Fruit fly (Drosophila melanogaster) whole organism, embryonic: ENCODE measurements around the gene Ac13E.

ENCODE experiments used
- Antp ChIP-seq: fragments of 200-800 bp; sonication (Bioruptor generic); optimal IDR thresholded peaks from 3 replicates; lab custom pipeline; 2016; ENCODE audit warnings: missing biosample characterization, missing genetic modification characterization
- Awh ChIP-seq: fragments of 200-800 bp; sonication (Bioruptor generic); IDR thresholded peaks from 2 replicates; pipeline ENCODE4, ENCODE4 v1.3.6; 2022; ENCODE audit warnings: missing biosample characterization, missing genetic modification characterization
- CG10431 ChIP-seq: fragments of 200-800 bp; sonication (Bioruptor generic); optimal IDR thresholded peaks from 3 replicates; lab custom pipeline; 2018; ENCODE audit warnings: missing biosample characterization, mild to moderate bottlenecking, missing genetic modification characterization
- CG10979 ChIP-seq: fragments of 200-800 bp; sonication (Bioruptor generic); optimal IDR thresholded peaks from 2 replicates; lab custom pipeline; 2018; ENCODE audit warnings: missing biosample characterization, mild to moderate bottlenecking, missing genetic modification characterization, moderate library complexity
- CG11504 ChIP-seq: fragments of 200-800 bp; sonication (Bioruptor generic); optimal IDR thresholded peaks from 3 replicates; lab custom pipeline; 2019; ENCODE audit warnings: missing biosample characterization, mild to moderate bottlenecking, missing genetic modification characterization, moderate library complexity
- CG12769 ChIP-seq: fragments of 200-800 bp; sonication (Bioruptor generic); optimal IDR thresholded peaks from 2 replicates; lab custom pipeline; 2019; ENCODE audit warnings: missing biosample characterization, mild to moderate bottlenecking, missing genetic modification characterization, moderate library complexity
- CG14860 ChIP-seq: fragments of 200-800 bp; sonication (Bioruptor generic); IDR thresholded peaks from 3 replicates; pipeline ENCODE4 v1.3.6; 2022; ENCODE audit warnings: missing biosample characterization, missing genetic modification characterization; ENCODE audit not compliant: partially characterized antibody
- CG17829 ChIP-seq: fragments of 200-800 bp; optimal IDR thresholded peaks from 2 replicates; lab custom pipeline; 2019; ENCODE audit warnings: missing biosample characterization, mild to moderate bottlenecking, missing genetic modification characterization, moderate library complexity
- CG1832 ChIP-seq: fragments of 200-800 bp; sonication (Bioruptor generic); optimal IDR thresholded peaks from 2 replicates; lab custom pipeline; 2017; ENCODE audit warnings: missing biosample characterization, mild to moderate bottlenecking, missing genetic modification characterization, inconsistent platforms
- CG2120 ChIP-seq: fragments of 200-800 bp; sonication (Bioruptor generic); optimal IDR thresholded peaks from 3 replicates; lab custom pipeline; 2016; ENCODE audit warnings: missing biosample characterization, missing genetic modification characterization
- CG2678 ChIP-seq: fragments of 200-800 bp; sonication (Bioruptor generic); optimal IDR thresholded peaks from 3 replicates; lab custom pipeline; 2019; ENCODE audit warnings: missing biosample characterization, mild to moderate bottlenecking, missing genetic modification characterization, moderate library complexity
- CG2875 ChIP-seq: fragments of 200-800 bp; sonication (Bioruptor generic); optimal IDR thresholded peaks from 2 replicates; lab custom pipeline; 2017; ENCODE audit warnings: missing biosample characterization, mild to moderate bottlenecking, missing genetic modification characterization, missing genetic modification reagents
- CG2889 ChIP-seq: fragments of 200-800 bp; sonication (Bioruptor generic); IDR thresholded peaks from 3 replicates; pipeline ENCODE4 v1.3.6; 2022; ENCODE audit warnings: missing biosample characterization, missing genetic modification characterization
- CG31441 ChIP-seq: fragments of 200-800 bp; sonication (Bioruptor generic); IDR thresholded peaks from 2 replicates; pipeline ENCODE4 v1.3.6; 2022; ENCODE audit warnings: missing biosample characterization, missing genetic modification characterization
- CG3838 ChIP-seq: fragments of 200-800 bp; sonication (Bioruptor generic); optimal IDR thresholded peaks from 3 replicates; lab custom pipeline; 2016; ENCODE audit warnings: missing biosample characterization, missing genetic modification characterization
- CG6689 ChIP-seq: fragments of 200-800 bp; sonication (Bioruptor generic); IDR thresholded peaks from 2 replicates; pipeline ENCODE4 v1.3.6; 2022; ENCODE audit warnings: missing biosample characterization, missing genetic modification characterization
- CG7839 ChIP-seq: fragments of 200-800 bp; sonication (Bioruptor generic); optimal IDR thresholded peaks from 3 replicates; lab custom pipeline; 2018; ENCODE audit warnings: missing biosample characterization, mild to moderate bottlenecking, missing genetic modification characterization, moderate library complexity
- CG8281 ChIP-seq: fragments of 200-800 bp; sonication (Bioruptor generic); optimal IDR thresholded peaks from 2 replicates; lab custom pipeline; 2018; ENCODE audit warnings: missing biosample characterization, mild to moderate bottlenecking, missing genetic modification characterization, moderate library complexity
- CkIIα-i1 ChIP-seq: fragments of 200-800 bp; sonication (Bioruptor generic); IDR thresholded peaks from 2 replicates; pipeline ENCODE4 v1.3.6; 2022; ENCODE audit warnings: missing biosample characterization, missing genetic modification characterization
- Drgx ChIP-seq: fragments of 200-800 bp; sonication (Bioruptor generic); IDR thresholded peaks from 2 replicates; pipeline ENCODE4 v1.3.6; 2022; ENCODE audit warnings: missing biosample characterization, missing genetic modification characterization
- Ets65A ChIP-seq: fragments of 200-800 bp; sonication (Bioruptor generic); peaks from one replicate; lab custom pipeline; 2016; ENCODE audit warnings: missing biosample characterization, missing genetic modification characterization
- Fer3 ChIP-seq: fragments of 200-800 bp; sonication (Bioruptor generic); optimal IDR thresholded peaks from 2 replicates; lab custom pipeline; 2018; ENCODE audit warnings: missing biosample characterization, mild to moderate bottlenecking, missing genetic modification characterization, moderate library complexity
- Med ChIP-seq: fragments of 200-800 bp; sonication (Bioruptor generic); peaks from one replicate; lab custom pipeline; 2016; ENCODE audit warnings: missing biosample characterization, missing genetic modification characterization, mild to moderate bottlenecking, inconsistent platforms, moderate library complexity
- NK7.1 ChIP-seq: fragments of 200-800 bp; sonication (Bioruptor generic); optimal IDR thresholded peaks from 3 replicates; lab custom pipeline; 2016; ENCODE audit warnings: missing biosample characterization, missing genetic modification characterization
- Pdp1 ChIP-seq, 2 experiments: fragments of 200-800 bp; sonication (Bioruptor generic); optimal IDR thresholded peaks; 3 replicates each; lab custom pipeline; 2016; ENCODE audit warnings: missing biosample characterization in 2 of 2, missing genetic modification characterization in 2 of 2, mild to moderate bottlenecking in 1 of 2, moderate library complexity in 1 of 2
- Sin3A ChIP-seq: fragments of >200 bp; optimal IDR thresholded peaks from 2 replicates; lab custom pipeline; 2018
- Trl ChIP-seq, 3 experiments: fragments of >200 bp in 2 of 3; fragments of 200-800 bp in 1 of 3; sonication (Bioruptor generic) in 1 of 3; optimal IDR thresholded peaks; 2 replicates in 1 of 3; 3 replicates in 2 of 3; lab custom pipeline; 2016 to 2017; ENCODE audit warnings: missing biosample characterization in 1 of 3, missing genetic modification characterization in 1 of 3
- abd-A ChIP-seq: fragments of 200-800 bp; sonication (Bioruptor generic); optimal IDR thresholded peaks from 3 replicates; lab custom pipeline; 2019; ENCODE audit warnings: missing biosample characterization, mild to moderate bottlenecking, missing genetic modification characterization, moderate library complexity
- bigmax ChIP-seq: fragments of 200-800 bp; sonication (Bioruptor generic); optimal IDR thresholded peaks from 2 replicates; lab custom pipeline; 2018; ENCODE audit warnings: missing biosample characterization, mild to moderate bottlenecking, missing genetic modification characterization
- crol ChIP-seq: fragments of 200-800 bp; sonication (Bioruptor generic); IDR thresholded peaks from 2 replicates; pipeline ENCODE4 v1.3.6; 2022; ENCODE audit warnings: missing biosample characterization, missing genetic modification characterization
- jing ChIP-seq: fragments of 200-800 bp; sonication (Bioruptor generic); optimal IDR thresholded peaks from 2 replicates; lab custom pipeline; 2018; ENCODE audit warnings: missing biosample characterization, mild to moderate bottlenecking, missing genetic modification characterization
- lab ChIP-seq: fragments of 200-800 bp; sonication (Bioruptor generic); optimal IDR thresholded peaks from 3 replicates; lab custom pipeline; 2017; ENCODE audit warnings: missing biosample characterization, missing genetic modification characterization, mild to moderate bottlenecking, moderate library complexity, missing genetic modification reagents
- lola ChIP-seq, 3 experiments: fragments of >200 bp in 2 of 3; fragments of 200-800 bp in 1 of 3; sonication (Bioruptor generic) in 1 of 3; optimal IDR thresholded peaks; 2 replicates each; lab custom pipeline; 2017 to 2019; ENCODE audit warnings: missing biosample characterization in 3 of 3, missing genetic modification characterization in 3 of 3, mild to moderate bottlenecking in 1 of 3, moderate library complexity in 1 of 3
- nau ChIP-seq: fragments of 200-800 bp; sonication (Bioruptor generic); optimal IDR thresholded peaks from 3 replicates; lab custom pipeline; 2017; ENCODE audit warnings: missing biosample characterization, mild to moderate bottlenecking, missing genetic modification characterization, missing genetic modification reagents
- nmo ChIP-seq: fragments of 200-800 bp; sonication (Bioruptor generic); optimal IDR thresholded peaks from 2 replicates; lab custom pipeline; 2018; ENCODE audit warnings: missing biosample characterization, mild to moderate bottlenecking, missing genetic modification characterization, moderate library complexity
- prd ChIP-seq, 3 experiments: fragments of >200 bp in 2 of 3; fragments of 200-800 bp in 1 of 3; sonication (Bioruptor generic) in 1 of 3; optimal IDR thresholded peaks in 2 of 3; IDR thresholded peaks in 1 of 3; 2 replicates in 2 of 3; 3 replicates in 1 of 3; pipeline versions ENCODE4 v1.3.6 to Lab custom; 2017 to 2022; ENCODE audit warnings: missing biosample characterization in 1 of 3, missing genetic modification characterization in 1 of 3
- repo ChIP-seq: fragments of 200-800 bp; sonication (Bioruptor generic); optimal IDR thresholded peaks from 2 replicates; lab custom pipeline; 2016; ENCODE audit warnings: missing biosample characterization, missing genetic modification characterization
- schlank ChIP-seq: fragments of 200-800 bp; sonication (Bioruptor generic); optimal IDR thresholded peaks from 2 replicates; lab custom pipeline; 2018; ENCODE audit warnings: missing biosample characterization, mild to moderate bottlenecking, missing genetic modification characterization
- sd ChIP-seq: fragments of 200-800 bp; sonication (Bioruptor generic); optimal IDR thresholded peaks from 3 replicates; lab custom pipeline; 2018; ENCODE audit warnings: missing biosample characterization, mild to moderate bottlenecking, missing genetic modification characterization, moderate library complexity
- sens ChIP-seq: fragments of 200-800 bp; sonication (Bioruptor generic); peaks from one replicate; lab custom pipeline; 2016; ENCODE audit warnings: missing biosample characterization, missing genetic modification characterization
- wdn ChIP-seq: fragments of 200-800 bp; sonication (Bioruptor generic); IDR thresholded peaks from 2 replicates; pipeline ENCODE4 v1.3.6; 2022; ENCODE audit warnings: missing biosample characterization, missing genetic modification characterization
- yki ChIP-seq: fragments of >200 bp; optimal IDR thresholded peaks from 3 replicates; lab custom pipeline; 2018

Ac13E gene

DNA sequence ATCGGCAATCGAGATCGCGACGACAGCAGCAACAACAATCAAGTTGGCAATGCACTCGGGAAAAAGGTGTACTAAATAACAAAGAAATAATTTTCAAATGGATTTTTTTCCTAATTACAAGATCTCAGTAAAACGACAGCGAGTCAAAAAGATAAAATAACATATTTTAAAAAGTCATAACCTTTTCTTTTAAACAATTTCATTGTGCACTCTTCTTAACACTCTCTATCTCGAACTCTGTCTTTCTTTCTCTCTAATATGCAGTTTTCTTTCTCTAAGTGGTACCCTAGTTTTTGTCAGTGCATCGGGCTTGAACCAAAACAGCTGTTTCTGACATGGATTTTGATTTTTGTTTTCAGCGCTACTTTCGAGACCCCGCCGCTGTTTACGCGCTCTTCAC is 5.0 kb downstream of the Ac13E start (continued):
- TF ChIP-seq lab (GFP tag; lab: Kevin White, UChicago) (peak; percentile 86), bigmax (GFP tag; lab: Kevin White, UChicago) (no peak), NK7.1 (GFP tag; lab: Kevin White, UChicago) (peak; percentile 47), Trl (optimal IDR thresholded peaks at IDR 0.05; lab: Kevin White, UChicago) (no peak), Trl (GFP tag; optimal IDR thresholded peaks at IDR 0.05; lab: Kevin White, UChicago) (peak; percentile 80), CkIIα-i1 (GFP tag; lab: Robert Waterston, UW) (no peak), wdn (GFP tag; lab: Robert Waterston, UW) (peak; percentile 60), CG14860 (no peak), yki (lab: Kevin White, UChicago) (no peak)

DNA sequence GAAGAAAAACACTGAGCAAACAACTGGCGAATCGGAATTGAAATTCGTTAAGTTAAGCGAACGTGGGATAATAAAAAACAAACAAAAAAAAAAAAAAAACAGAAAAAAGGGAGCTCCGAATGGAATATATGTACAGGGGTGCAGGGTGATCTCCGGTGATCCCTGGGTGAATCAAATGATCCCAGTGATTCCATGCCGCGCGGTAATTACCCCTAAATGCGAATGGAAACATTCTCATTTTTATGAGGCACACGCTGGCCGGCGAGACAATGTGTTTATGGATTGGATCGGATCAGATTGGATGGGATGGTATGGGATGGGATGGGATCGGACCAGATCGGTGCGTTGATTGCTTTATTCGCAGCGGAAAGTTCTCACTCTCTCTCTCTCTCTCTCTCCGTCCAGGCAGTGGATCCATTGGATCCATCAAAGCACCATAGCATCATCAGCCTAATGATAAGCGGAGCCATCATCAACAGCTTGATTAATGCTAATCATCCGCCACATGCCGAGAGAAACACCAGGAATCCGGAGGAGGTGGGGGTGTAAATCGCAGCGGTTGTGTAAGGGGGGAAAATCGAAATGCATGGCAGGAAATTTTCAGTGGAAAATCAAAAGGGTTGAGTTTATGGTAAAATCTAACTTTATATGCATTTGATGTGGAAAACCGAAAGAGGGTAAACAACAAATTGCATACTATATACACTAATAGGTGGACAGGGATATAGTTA is 8.4 kb downstream of the Ac13E start:
- TF ChIP-seq CG1832 (GFP tag; lab: Kevin White, UChicago) (no peak), CG2120 (GFP tag; lab: Kevin White, UChicago) (no peak), Pdp1 (GFP tag; optimal IDR thresholded peaks at IDR 0.05; lab: Kevin White, UChicago) (peak in 1 of 2 experiments; percentile 54), sd (tag; lab: Kevin White, UChicago) (peak; percentile 15), CG12769 (tag; lab: Kevin White, UChicago) (peak; percentile 37), Sin3A (no peak), abd-A (tag; lab: Kevin White, UChicago) (peak; percentile 51), prd (optimal IDR thresholded peaks at IDR 0.05; lab: Kevin White, UChicago) (no peak), prd (GFP tag; IDR thresholded peaks at IDR 0.05; lab: Robert Waterston, UW) (no peak), schlank (no peak), CG3838 (GFP tag; lab: Kevin White, UChicago) (no peak), Med (peak; percentile 2), Fer3 (tag; lab: Kevin White, UChicago) (no peak), Awh (GFP tag; lab: Robert Waterston, UW) (peak; percentile 12; the same call in 1 of the 2 replicates), Antp (no peak), sens (GFP tag; lab: Kevin White, UChicago) (peak; percentile 67)

DNA sequence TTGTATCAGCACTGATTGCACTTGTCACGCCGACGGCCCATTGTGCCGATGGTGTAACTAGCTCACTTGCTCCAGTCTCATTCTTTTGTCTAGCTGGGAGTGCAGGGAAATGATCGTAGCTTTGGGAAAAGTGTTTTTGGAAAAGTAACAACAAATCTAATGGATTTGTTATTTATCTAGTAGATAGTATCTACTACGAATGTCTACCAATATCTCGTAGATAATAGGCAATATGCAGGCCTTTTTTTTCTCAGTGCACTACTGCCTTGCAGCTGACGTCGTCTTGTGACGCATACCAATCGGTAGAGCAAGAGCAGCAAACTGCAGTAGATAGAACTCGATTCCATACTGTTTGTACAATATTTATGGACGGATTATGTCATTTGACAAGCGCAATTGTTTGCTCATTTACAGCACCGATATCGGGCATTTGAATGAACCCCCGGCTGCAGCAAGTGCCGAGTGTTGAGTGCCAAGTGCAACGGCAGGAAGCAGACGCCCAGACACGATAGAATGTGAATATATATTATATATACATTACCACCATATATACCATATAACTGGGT is 10.5 kb downstream of the Ac13E start:
- no peak for TF ChIP-seq CG10431 (GFP tag; lab: Kevin White, UChicago)
- TF ChIP-seq CG11504 = no peak
- peak; percentile 73 for TF ChIP-seq Drgx (GFP tag; lab: Robert Waterston, UW)
- peak; percentile 19 for TF ChIP-seq sens (GFP tag; lab: Kevin White, UChicago)
- no peak for TF ChIP-seq CG17829 (tag; lab: Kevin White, UChicago)
- no peak for TF ChIP-seq Awh (GFP tag; lab: Robert Waterston, UW)

DNA sequence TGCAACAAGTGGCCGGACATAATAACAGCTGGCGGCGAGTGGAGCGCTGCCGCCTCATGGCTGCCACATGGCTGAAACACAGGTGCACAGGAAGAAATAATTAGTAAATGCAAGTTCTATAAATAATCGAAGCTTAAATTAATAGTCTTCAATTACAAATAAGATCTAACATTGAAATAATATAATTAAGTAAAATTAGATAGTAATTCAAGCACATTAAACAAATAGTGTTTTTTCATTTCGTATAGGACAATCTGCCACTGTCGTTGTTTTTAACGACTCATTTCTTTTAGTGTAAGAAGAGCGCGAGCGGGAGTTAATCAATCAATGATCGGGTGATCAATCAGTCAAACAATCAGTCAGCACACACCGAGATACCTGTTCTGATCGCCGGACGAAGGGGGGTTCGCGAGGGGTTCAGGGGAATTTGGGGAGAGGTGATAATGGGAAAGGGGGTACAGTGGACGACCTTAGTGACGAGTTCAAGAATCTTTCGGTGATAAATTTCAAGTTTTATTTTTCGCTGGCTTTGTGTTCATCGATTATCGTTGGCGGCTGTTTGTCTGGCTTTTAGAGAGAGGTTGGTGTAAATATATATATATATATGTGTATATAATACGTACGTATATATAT is 14.1 kb downstream of the Ac13E start:
- TF ChIP-seq CG2875 = no peak
- TF ChIP-seq nau (GFP tag; lab: Kevin White, UChicago) = no peak
- TF ChIP-seq CG10979 (tag; lab: Kevin White, UChicago) = peak; percentile 11
- TF ChIP-seq repo (GFP tag; lab: Kevin White, UChicago) = no peak
- TF ChIP-seq Ets65A (GFP tag; lab: Kevin White, UChicago) = no peak
- TF ChIP-seq jing (GFP tag; lab: Kevin White, UChicago) = no peak
- peak; percentile 40 for TF ChIP-seq CG7839 (tag; lab: Kevin White, UChicago)
- peak; percentile 41 for TF ChIP-seq lab (GFP tag; lab: Kevin White, UChicago)
- TF ChIP-seq CG31441 (GFP tag; lab: Robert Waterston, UW) = peak; percentile 37; the same call in 1 of the 2 replicates
- TF ChIP-seq CG2678 (tag; lab: Kevin White, UChicago) = peak; percentile 9
- peak; percentile 76 for TF ChIP-seq crol
- peak; percentile 38 for TF ChIP-seq CG8281 (tag; lab: Kevin White, UChicago)
- no peak for TF ChIP-seq CG6689 (GFP tag; lab: Robert Waterston, UW)
- no peak for TF ChIP-seq CG2889 (GFP tag; lab: Robert Waterston, UW)
- peak; percentile 21 for TF ChIP-seq CG11504
- peak in 1 of 3 experiments; percentile 7 for TF ChIP-seq lola (GFP tag; optimal IDR thresholded peaks at IDR 0.05; lab: Kevin White, UChicago)
- TF ChIP-seq nmo (GFP tag; lab: Kevin White, UChicago) = peak; percentile 24
